Fruit fly (Drosophila melanogaster) whole organism, embryonic: ENCODE data around the gene Mco1.

Source experiments
- Atf3 ChIP-seq: fragments of 200-800 bp; sonication (Bioruptor generic); optimal IDR thresholded peaks from 3 replicates; lab custom pipeline; 2016; ENCODE audit warnings: missing biosample characterization, missing genetic modification characterization
- B-H2 ChIP-seq: fragments of 200-800 bp; sonication (Bioruptor generic); optimal IDR thresholded peaks from 2 replicates; lab custom pipeline; 2018; ENCODE audit warnings: missing biosample characterization, mild to moderate bottlenecking, missing genetic modification characterization
- Bgb ChIP-seq: fragments of 200-800 bp; sonication (Bioruptor generic); IDR thresholded peaks from 2 replicates; pipeline ENCODE4 v1.3.6; 2022; ENCODE audit warnings: missing biosample characterization, missing genetic modification characterization; ENCODE audit not compliant: partially characterized antibody
- CG10543 ChIP-seq: fragments of 200-800 bp; sonication (Bioruptor generic); optimal IDR thresholded peaks from 3 replicates; lab custom pipeline; 2017; ENCODE audit warnings: missing biosample characterization, mild to moderate bottlenecking, missing genetic modification characterization, moderate library complexity
- CG13287 ChIP-seq: fragments of 200-800 bp; sonication (Bioruptor generic); IDR thresholded peaks from 2 replicates; pipeline ENCODE4 v1.3.6; 2022; ENCODE audit warnings: missing biosample characterization, missing genetic modification characterization; ENCODE audit not compliant: partially characterized antibody
- CG13894 ChIP-seq: fragments of 200-800 bp; sonication (Bioruptor generic); optimal IDR thresholded peaks from 3 replicates; lab custom pipeline; 2018; ENCODE audit warnings: missing biosample characterization, mild to moderate bottlenecking, missing genetic modification characterization, moderate library complexity
- CG14965 ChIP-seq: fragments of 200-800 bp; sonication (Bioruptor generic); optimal IDR thresholded peaks from 2 replicates; lab custom pipeline; 2016; ENCODE audit warnings: missing biosample characterization, missing genetic modification characterization, borderline replicate concordance
- CG15514 ChIP-seq: fragments of 200-800 bp; sonication (Bioruptor generic); optimal IDR thresholded peaks from 3 replicates; lab custom pipeline; 2017; ENCODE audit warnings: missing biosample characterization, missing genetic modification characterization, mild to moderate bottlenecking, moderate library complexity, missing genetic modification reagents
- CG1603 ChIP-seq: fragments of 200-800 bp; sonication (Bioruptor generic); optimal IDR thresholded peaks from 2 replicates; lab custom pipeline; 2019; ENCODE audit warnings: missing biosample characterization, mild to moderate bottlenecking, missing genetic modification characterization, moderate library complexity
- CG18262 ChIP-seq: fragments of 200-800 bp; optimal IDR thresholded peaks from 3 replicates; lab custom pipeline; 2019; ENCODE audit warnings: missing biosample characterization, mild to moderate bottlenecking, missing genetic modification characterization, moderate library complexity
- CG18619 ChIP-seq: fragments of 200-800 bp; sonication (Bioruptor generic); optimal IDR thresholded peaks from 3 replicates; lab custom pipeline; 2017; ENCODE audit warnings: missing biosample characterization, mild to moderate bottlenecking, missing genetic modification characterization
- CG34376 ChIP-seq: fragments of 200-800 bp; sonication (Bioruptor generic); optimal IDR thresholded peaks from 2 replicates; lab custom pipeline; 2018; ENCODE audit warnings: missing biosample characterization, mild to moderate bottlenecking, missing genetic modification characterization
- CG4282 ChIP-seq: fragments of 200-800 bp; sonication (Bioruptor generic); optimal IDR thresholded peaks from 2 replicates; lab custom pipeline; 2016; ENCODE audit warnings: missing biosample characterization, missing genetic modification characterization
- CG4730 ChIP-seq: fragments of 200-800 bp; sonication (Bioruptor generic); IDR thresholded peaks from 2 replicates; pipeline ENCODE4 v1.3.6; 2022; ENCODE audit warnings: missing biosample characterization, missing genetic modification characterization
- CG5180 ChIP-seq: fragments of 200-800 bp; sonication (Bioruptor generic); optimal IDR thresholded peaks from 3 replicates; lab custom pipeline; 2017; ENCODE audit warnings: missing biosample characterization, missing genetic modification characterization, mild to moderate bottlenecking, moderate library complexity, missing genetic modification reagents
- CG7556 ChIP-seq: fragments of 200-800 bp; sonication (Bioruptor generic); optimal IDR thresholded peaks from 2 replicates; lab custom pipeline; 2017; ENCODE audit warnings: missing biosample characterization, mild to moderate bottlenecking, missing genetic modification characterization
- CG8924 ChIP-seq: fragments of 200-800 bp; optimal IDR thresholded peaks from 3 replicates; lab custom pipeline; 2019; ENCODE audit warnings: missing biosample characterization, mild to moderate bottlenecking, missing genetic modification characterization, moderate library complexity
- CoRest ChIP-seq: fragments of 200-800 bp; sonication (Bioruptor generic); optimal IDR thresholded peaks from 3 replicates; lab custom pipeline; 2018; ENCODE audit warnings: missing biosample characterization, mild to moderate bottlenecking, missing genetic modification characterization, moderate library complexity
- Dbx ChIP-seq: fragments of 200-800 bp; sonication (Bioruptor generic); IDR thresholded peaks from 3 replicates; pipeline ENCODE4 v1.3.6; 2022; ENCODE audit warnings: missing biosample characterization, missing genetic modification characterization
- Deaf1 ChIP-seq: fragments of 200-800 bp; optimal IDR thresholded peaks from 3 replicates; lab custom pipeline; 2019; ENCODE audit warnings: missing biosample characterization, mild to moderate bottlenecking, missing genetic modification characterization, moderate library complexity
- Fer2 ChIP-seq: fragments of 200-800 bp; sonication (Bioruptor generic); optimal IDR thresholded peaks from 2 replicates; lab custom pipeline; 2018; ENCODE audit warnings: missing biosample characterization, mild to moderate bottlenecking, missing genetic modification characterization, moderate library complexity
- HHEX ChIP-seq: fragments of 200-800 bp; sonication (Bioruptor generic); optimal IDR thresholded peaks from 3 replicates; lab custom pipeline; 2017; ENCODE audit warnings: missing biosample characterization, mild to moderate bottlenecking, missing genetic modification characterization, missing genetic modification reagents
- Mrtf ChIP-seq: fragments of 200-800 bp; sonication (Bioruptor generic); IDR thresholded peaks from 3 replicates; pipeline ENCODE4 v1.3.6; 2022; ENCODE audit warnings: missing biosample characterization, missing genetic modification characterization
- Nf-YA ChIP-seq: fragments of 200-800 bp; sonication (Bioruptor generic); IDR thresholded peaks from 2 replicates; pipeline ENCODE4 v1.3.6; 2022; ENCODE audit warnings: missing biosample characterization, missing genetic modification characterization
- Rfx ChIP-seq: fragments of 200-800 bp; sonication (Bioruptor generic); IDR thresholded peaks from 2 replicates; pipeline ENCODE4 v1.3.6; 2022; ENCODE audit warnings: missing biosample characterization, missing genetic modification characterization
- Scr ChIP-seq: fragments of 200-800 bp; sonication (Bioruptor generic); IDR thresholded peaks from 2 replicates; pipeline ENCODE4 v1.3.6; 2022; ENCODE audit warnings: missing biosample characterization, missing genetic modification characterization; ENCODE audit not compliant: partially characterized antibody
- Ssrp ChIP-seq: fragments of 200-800 bp; sonication (Bioruptor generic); optimal IDR thresholded peaks from 2 replicates; lab custom pipeline; 2018; ENCODE audit warnings: missing biosample characterization, mild to moderate bottlenecking, missing genetic modification characterization, moderate library complexity
- abd-A ChIP-seq: fragments of 200-800 bp; sonication (Bioruptor generic); optimal IDR thresholded peaks from 3 replicates; lab custom pipeline; 2019; ENCODE audit warnings: missing biosample characterization, mild to moderate bottlenecking, missing genetic modification characterization, moderate library complexity
- cad ChIP-seq: fragments of >200 bp; optimal IDR thresholded peaks from 2 replicates; lab custom pipeline; 2017; ENCODE audit warnings: missing biosample characterization, missing genetic modification characterization
- chinmo ChIP-seq: fragments of 200-800 bp; sonication (Bioruptor generic); IDR thresholded peaks from 4 replicates; pipeline ENCODE4 v1.3.6; 2022; ENCODE audit warnings: missing biosample characterization, missing genetic modification characterization; ENCODE audit not compliant: partially characterized antibody
- corto ChIP-seq: fragments of 200-800 bp; sonication (Bioruptor generic); optimal IDR thresholded peaks from 2 replicates; lab custom pipeline; 2016; ENCODE audit warnings: missing biosample characterization, mild to moderate bottlenecking, missing genetic modification characterization, moderate library complexity
- crol ChIP-seq: fragments of 200-800 bp; sonication (Bioruptor generic); IDR thresholded peaks from 2 replicates; pipeline ENCODE4 v1.3.6; 2022; ENCODE audit warnings: missing biosample characterization, missing genetic modification characterization
- crp ChIP-seq, 2 experiments: fragments of 200-800 bp; sonication (Bioruptor generic); optimal IDR thresholded peaks; 2 replicates in 1 of 2; 3 replicates in 1 of 2; lab custom pipeline; 2017; ENCODE audit warnings: missing biosample characterization in 2 of 2, missing genetic modification characterization in 2 of 2, mild to moderate bottlenecking in 1 of 2, moderate library complexity in 1 of 2
- dm ChIP-seq: fragments of 200-800 bp; sonication (Bioruptor generic); optimal IDR thresholded peaks from 3 replicates; lab custom pipeline; 2016; ENCODE audit warnings: missing biosample characterization, missing genetic modification characterization
- emc ChIP-seq: fragments of 200-800 bp; sonication (Bioruptor generic); optimal IDR thresholded peaks from 2 replicates; lab custom pipeline; 2016; ENCODE audit warnings: missing biosample characterization, missing genetic modification characterization
- grn ChIP-seq: fragments of 200-800 bp; sonication (Bioruptor generic); optimal IDR thresholded peaks from 3 replicates; lab custom pipeline; 2017; ENCODE audit warnings: missing biosample characterization, missing genetic modification characterization
- gro ChIP-seq: fragments of 200-800 bp; sonication (Bioruptor generic); optimal IDR thresholded peaks from 2 replicates; lab custom pipeline; 2016; ENCODE audit warnings: missing biosample characterization, missing genetic modification characterization
- gsb-n ChIP-seq: fragments of 200-800 bp; sonication (Bioruptor generic); optimal IDR thresholded peaks from 3 replicates; lab custom pipeline; 2018; ENCODE audit warnings: missing biosample characterization, mild to moderate bottlenecking, missing genetic modification characterization
- nerfin-2 ChIP-seq: fragments of 200-800 bp; sonication (Bioruptor generic); IDR thresholded peaks from 2 replicates; pipeline ENCODE4 v1.3.6; 2022; ENCODE audit warnings: missing biosample characterization, missing genetic modification characterization; ENCODE audit not compliant: partially characterized antibody
- odd ChIP-seq: fragments of 200-800 bp; sonication (Bioruptor generic); optimal IDR thresholded peaks from 2 replicates; lab custom pipeline; 2017; ENCODE audit warnings: missing biosample characterization, mild to moderate bottlenecking, missing genetic modification characterization
- rib ChIP-seq: fragments of 200-800 bp; sonication (Bioruptor generic); IDR thresholded peaks from 2 replicates; pipeline ENCODE4 v1.3.6; 2022; ENCODE audit warnings: missing biosample characterization, missing genetic modification characterization
- sens ChIP-seq: fragments of 200-800 bp; sonication (Bioruptor generic); peaks from one replicate; lab custom pipeline; 2016; ENCODE audit warnings: missing biosample characterization, missing genetic modification characterization
- slbo ChIP-seq: fragments of 200-800 bp; sonication (Bioruptor generic); IDR thresholded peaks from 2 replicates; pipeline ENCODE4 v1.3.6; 2022; ENCODE audit warnings: missing biosample characterization, missing genetic modification characterization
- sr ChIP-seq: fragments of 200-800 bp; sonication (Bioruptor generic); IDR thresholded peaks from 3 replicates; pipeline ENCODE4 v1.3.6; 2022; ENCODE audit warnings: missing biosample characterization, missing genetic modification characterization
- stc ChIP-seq: fragments of 200-800 bp; sonication (Bioruptor generic); IDR thresholded peaks from 2 replicates; pipeline ENCODE4 v1.3.6; 2022; ENCODE audit warnings: missing biosample characterization, missing genetic modification characterization
- tap ChIP-seq: fragments of 200-800 bp; optimal IDR thresholded peaks from 3 replicates; lab custom pipeline; 2019; ENCODE audit warnings: missing biosample characterization, mild to moderate bottlenecking, missing genetic modification characterization, moderate library complexity
- twi ChIP-seq: fragments of 200-800 bp; optimal IDR thresholded peaks from 2 replicates; lab custom pipeline; 2019; ENCODE audit warnings: missing biosample characterization, mild to moderate bottlenecking, missing genetic modification characterization, moderate library complexity
- tx ChIP-seq: fragments of 200-800 bp; sonication (Bioruptor generic); optimal IDR thresholded peaks from 2 replicates; lab custom pipeline; 2016; ENCODE audit warnings: missing biosample characterization, missing genetic modification characterization
- vnd ChIP-seq: fragments of 200-800 bp; sonication (Bioruptor generic); IDR thresholded peaks from 3 replicates; pipeline ENCODE4 v1.3.6; 2022; ENCODE audit warnings: missing biosample characterization, missing genetic modification characterization; ENCODE audit not compliant: partially characterized antibody

Gene Mco1

dm6 chr2L:9437216-9437715, 20.9 kb downstream of the Mco1 start, which contains the start of gene numb (continued):
- TF ChIP-seq CoRest (tag; lab: Kevin White, UChicago) (no peak), CG18262 (no peak), corto (no peak), CG4730 (GFP tag; lab: Robert Waterston, UW) (no peak), slbo (GFP tag; lab: Robert Waterston, UW) (no peak), Ssrp (tag; lab: Kevin White, UChicago) (no peak), Rfx (GFP tag; lab: Robert Waterston, UW) (peak; percentile 26; the same call in 1 of the 2 replicates), tx (GFP tag; lab: Kevin White, UChicago) (no peak), CG14965 (GFP tag; lab: Kevin White, UChicago) (no peak), cad (GFP tag; lab: Kevin White, UChicago) (no peak), chinmo (GFP tag; lab: Robert Waterston, UW) (0 out of 4 replicates have a peak, but pooled peaks have one; percentile 69), CG15514 (GFP tag; lab: Kevin White, UChicago) (peak; percentile 74), CG5180 (GFP tag; lab: Kevin White, UChicago) (peak; percentile 18), HHEX (peak; percentile 16), CG1603 (peak; percentile 18), emc (GFP tag; lab: Kevin White, UChicago) (no peak), gsb-n (tag; lab: Kevin White, UChicago) (no peak), CG34376 (GFP tag; lab: Kevin White, UChicago) (peak; percentile 2), stc (GFP tag; lab: Robert Waterston, UW) (peak; percentile 16; the same call in 1 of the 2 replicates), CG13287 (GFP tag; lab: Robert Waterston, UW) (peak; percentile 32; the same call in 1 of the 2 replicates), CG13894 (tag; lab: Kevin White, UChicago) (peak; percentile 33), Fer2 (tag; lab: Kevin White, UChicago) (no peak), odd (no peak), CG7556 (GFP tag; lab: Kevin White, UChicago) (no peak), Deaf1 (tag; lab: Kevin White, UChicago) (peak; percentile 93), dm (GFP tag; lab: Kevin White, UChicago) (peak; percentile 42), CG4282 (GFP tag; lab: Kevin White, UChicago) (peak; percentile 11), abd-A (tag; lab: Kevin White, UChicago) (peak; percentile 56), B-H2 (GFP tag; lab: Kevin White, UChicago) (no peak), crol (GFP tag; lab: Robert Waterston, UW) (no peak), CG18619 (no peak), Mrtf (GFP tag; lab: Robert Waterston, UW) (no peak), Bgb (GFP tag; lab: Robert Waterston, UW) (peak; percentile 53), twi (tag; lab: Kevin White, UChicago) (no peak), CG8924 (tag; lab: Kevin White, UChicago) (peak; percentile 27), Scr (GFP tag; lab: Robert Waterston, UW) (peak; percentile 29), CG10543 (GFP tag; lab: Kevin White, UChicago) (peak; percentile 52), sr (GFP tag; lab: Robert Waterston, UW) (peak; percentile 58; the same call in 2 of the 3 replicates), nerfin-2 (no peak), crp (GFP tag; optimal IDR thresholded peaks at IDR 0.05; lab: Kevin White, UChicago) (peak in 1 of 2 experiments; percentile 37), Nf-YA (GFP tag; lab: Robert Waterston, UW) (no peak), Atf3 (no peak), gro (GFP tag; lab: Kevin White, UChicago) (peak; percentile 11), sens (GFP tag; lab: Kevin White, UChicago) (peak; percentile 69), Dbx (GFP tag; lab: Robert Waterston, UW) (peak; percentile 67; the same call in 1 of the 3 replicates), vnd (GFP tag; lab: Robert Waterston, UW) (no peak), tap (peak; percentile 10), rib (GFP tag; lab: Robert Waterston, UW) (peak; percentile 70; the same call in 1 of the 2 replicates), grn (no peak)
